Fruit fly (Drosophila melanogaster): Measurements from ENCODE around the gene ttk.

Gene ttk

DNA sequence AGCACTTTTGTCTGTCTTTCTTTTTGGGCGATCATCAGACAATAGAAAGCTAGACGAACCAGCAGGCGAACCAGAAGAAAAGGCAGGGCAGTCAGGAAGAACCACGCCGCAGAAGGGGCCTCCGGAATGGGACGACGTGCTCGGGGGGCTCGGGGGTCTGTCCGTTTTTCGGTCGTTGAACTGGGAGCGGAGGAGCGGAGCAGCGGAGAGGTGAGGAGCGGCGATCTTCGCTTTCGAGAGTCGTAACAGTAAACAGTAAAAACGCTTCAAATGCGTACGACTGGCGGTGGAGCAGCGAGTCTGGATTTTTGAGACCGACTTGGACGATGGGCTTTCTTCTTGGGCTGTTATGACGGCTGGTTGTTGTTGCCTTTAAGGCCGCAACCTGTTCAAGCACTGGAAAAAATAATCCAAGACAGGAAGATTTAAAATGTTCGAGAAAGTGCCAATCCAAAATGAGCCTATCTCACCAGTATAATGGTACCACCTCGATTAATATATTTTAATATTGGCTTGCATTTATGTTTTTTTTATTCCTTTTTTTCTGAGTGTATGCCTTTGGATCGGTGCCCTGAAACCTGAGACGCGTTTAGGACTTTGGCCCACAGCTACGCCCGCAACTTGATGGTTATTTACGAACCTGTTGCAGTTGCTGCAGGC lies 26.8 kb upstream of the ttk start (continued):
- TF ChIP-seq dysf (GFP tag; IDR thresholded peaks at IDR 0.05) = peak; percentile 32; the same call in 1 of the 3 replicates
- TF ChIP-seq Stat92E (GFP tag; optimal IDR thresholded peaks at IDR 0.05) = peak in 1 of 3 experiments; percentile 95
- peak; percentile 72 for TF ChIP-seq CG12104 (GFP tag; optimal IDR thresholded peaks at IDR 0.05)
- peak; percentile 91 for TF ChIP-seq CG16863 (GFP tag; optimal IDR thresholded peaks at IDR 0.05)
- TF ChIP-seq ac (GFP tag; optimal IDR thresholded peaks at IDR 0.05) = peak; percentile 73
- TF ChIP-seq kni (GFP tag; optimal IDR thresholded peaks at IDR 0.05) = peak; percentile 96
- TF ChIP-seq Atf3 (GFP tag; optimal IDR thresholded peaks at IDR 0.05) = peak; percentile 87
- peak; percentile 50 for TF ChIP-seq mam (GFP tag; optimal IDR thresholded peaks at IDR 0.05)
- TF ChIP-seq CG11504 (tag; optimal IDR thresholded peaks at IDR 0.05) = peak; percentile 89
- TF ChIP-seq Antp (GFP tag; optimal IDR thresholded peaks at IDR 0.05) = peak; percentile 78
- peak; percentile 92 for TF ChIP-seq CG8290 (GFP tag; optimal IDR thresholded peaks at IDR 0.05)
- TF ChIP-seq CG8290 (tag; optimal IDR thresholded peaks at IDR 0.05) = peak; percentile 56 to 85
- peak; percentile 44; the same call in 1 of the 3 replicates for TF ChIP-seq Mrtf (GFP tag; IDR thresholded peaks at IDR 0.05)
- TF ChIP-seq CG18476 (GFP tag; optimal IDR thresholded peaks at IDR 0.05) = peak; percentile 78
- TF ChIP-seq Med (GFP tag) = peak; percentile 97
- peak; percentile 73 for TF ChIP-seq CG4617 (GFP tag; optimal IDR thresholded peaks at IDR 0.05; ENCODE audit: borderline replicate concordance)
- no peak for TF ChIP-seq CG6765 (GFP tag; optimal IDR thresholded peaks at IDR 0.05)
- peak; percentile 22 for TF ChIP-seq CTCF (GFP tag; optimal IDR thresholded peaks at IDR 0.05)
- peak; percentile 91 for TF ChIP-seq ATbp (GFP tag; optimal IDR thresholded peaks at IDR 0.05)
- TF ChIP-seq Xbp1 (GFP tag; optimal IDR thresholded peaks at IDR 0.05) = peak; percentile 90
- peak; percentile 78 for TF ChIP-seq ap (GFP tag; IDR thresholded peaks at IDR 0.05)
- TF ChIP-seq amos (GFP tag; IDR thresholded peaks at IDR 0.05; ENCODE audit: partially characterized antibody) = no peak
- no peak for TF ChIP-seq Taf1 (GFP tag; IDR thresholded peaks at IDR 0.05)
- TF ChIP-seq CG2202 (tag; optimal IDR thresholded peaks at IDR 0.05) = peak; percentile 94
- TF ChIP-seq CG12659 (GFP tag; optimal IDR thresholded peaks at IDR 0.05) = peak; percentile 74
- TF ChIP-seq tio (GFP tag; optimal IDR thresholded peaks at IDR 0.05) = peak; percentile 82
- TF ChIP-seq CG10654 (GFP tag; optimal IDR thresholded peaks at IDR 0.05) = peak; percentile 80
- TF ChIP-seq CG16815 (GFP tag; optimal IDR thresholded peaks at IDR 0.05) = peak; percentile 91
- TF ChIP-seq CG10979 (tag; optimal IDR thresholded peaks at IDR 0.05) = peak; percentile 97
- TF ChIP-seq CG8281 (tag; optimal IDR thresholded peaks at IDR 0.05) = peak; percentile 61
- TF ChIP-seq E2f1 (GFP tag; IDR thresholded peaks at IDR 0.05) = peak; percentile 66; the same call in 1 of the 2 replicates
- peak; percentile 67 for TF ChIP-seq CG1647 (GFP tag; optimal IDR thresholded peaks at IDR 0.05)
- TF ChIP-seq pum (GFP tag; optimal IDR thresholded peaks at IDR 0.05) = peak; percentile 87
- TF ChIP-seq CG15479 (GFP tag; optimal IDR thresholded peaks at IDR 0.05) = no peak
- peak; percentile 32 for TF ChIP-seq her (GFP tag; optimal IDR thresholded peaks at IDR 0.05)
- TF ChIP-seq ken (GFP tag; IDR thresholded peaks at IDR 0.05) = peak; percentile 92
- peak; percentile 70 for TF ChIP-seq CG14667 (GFP tag; IDR thresholded peaks at IDR 0.05)
- peak; percentile 13 for TF ChIP-seq sug (tag; optimal IDR thresholded peaks at IDR 0.05)
- no peak for TF ChIP-seq D (optimal IDR thresholded peaks at IDR 0.05)
- peak; percentile 95 for TF ChIP-seq D (GFP tag; optimal IDR thresholded peaks at IDR 0.05)
- peak; percentile 92 for TF ChIP-seq CG13424 (tag; optimal IDR thresholded peaks at IDR 0.05)
- no peak for TF ChIP-seq CG10321 (GFP tag; IDR thresholded peaks at IDR 0.05)
- no peak for TF ChIP-seq CG4282 (GFP tag; optimal IDR thresholded peaks at IDR 0.05)
- peak; percentile 87 for TF ChIP-seq CG12219 (GFP tag; optimal IDR thresholded peaks at IDR 0.05)
- TF ChIP-seq yki (optimal IDR thresholded peaks at IDR 0.05) = no peak
- TF ChIP-seq z (GFP tag; IDR thresholded peaks at IDR 0.05) = 0 out of 3 replicates have a peak, but pooled peaks have one; percentile 9
- TF ChIP-seq Xrp1 (GFP tag; IDR thresholded peaks at IDR 0.05) = peak; percentile 95
- TF ChIP-seq run (tag; optimal IDR thresholded peaks at IDR 0.05) = peak; percentile 4
- peak; percentile 53 for TF ChIP-seq Meics (GFP tag; optimal IDR thresholded peaks at IDR 0.05)
- TF ChIP-seq CG12155 (GFP tag; optimal IDR thresholded peaks at IDR 0.05) = peak; percentile 76
- TF ChIP-seq bowl (GFP tag; IDR thresholded peaks at IDR 0.05) = no peak

Measured in whole organism, embryonic.